Fruit fly (Drosophila melanogaster) whole organism, embryonic: ENCODE results near the gene mts.

ENCODE experiments used
- ATbp ChIP-seq: fragments of 200-800 bp; sonication (Bioruptor generic); optimal IDR thresholded peaks from 2 replicates; lab custom pipeline; 2017; ENCODE audit warnings: missing biosample characterization, mild to moderate bottlenecking, missing genetic modification characterization, missing genetic modification reagents
- C15 ChIP-seq: fragments of 200-800 bp; sonication (Bioruptor generic); IDR thresholded peaks from 3 replicates; pipeline ENCODE4 v1.3.6; 2022; ENCODE audit warnings: missing biosample characterization, missing genetic modification characterization
- CG1024 ChIP-seq: fragments of 200-800 bp; sonication (Bioruptor generic); IDR thresholded peaks from 2 replicates; pipeline ENCODE4 v1.3.6; 2022; ENCODE audit warnings: missing biosample characterization, missing genetic modification characterization
- CG10431 ChIP-seq: fragments of 200-800 bp; sonication (Bioruptor generic); optimal IDR thresholded peaks from 3 replicates; lab custom pipeline; 2018; ENCODE audit warnings: missing biosample characterization, mild to moderate bottlenecking, missing genetic modification characterization
- CG12219 ChIP-seq: fragments of 200-800 bp; sonication (Bioruptor generic); optimal IDR thresholded peaks from 3 replicates; lab custom pipeline; 2018; ENCODE audit warnings: missing biosample characterization, mild to moderate bottlenecking, missing genetic modification characterization
- CG17912 ChIP-seq: fragments of 200-800 bp; sonication (Bioruptor generic); optimal IDR thresholded peaks from 2 replicates; lab custom pipeline; 2018; ENCODE audit warnings: missing biosample characterization, mild to moderate bottlenecking, missing genetic modification characterization
- CG2678 ChIP-seq: fragments of 200-800 bp; sonication (Bioruptor generic); optimal IDR thresholded peaks from 3 replicates; lab custom pipeline; 2019; ENCODE audit warnings: missing biosample characterization, mild to moderate bottlenecking, missing genetic modification characterization, moderate library complexity
- CG31224 ChIP-seq: fragments of 200-800 bp; sonication (Bioruptor generic); IDR thresholded peaks from 2 replicates; pipeline ENCODE4 v1.3.6; 2022; ENCODE audit warnings: missing biosample characterization, missing genetic modification characterization
- CG31365 ChIP-seq: fragments of 200-800 bp; sonication (Bioruptor generic); optimal IDR thresholded peaks from 2 replicates; lab custom pipeline; 2018; ENCODE audit warnings: missing biosample characterization, mild to moderate bottlenecking, missing genetic modification characterization
- CG32772 ChIP-seq: fragments of 200-800 bp; sonication (Bioruptor generic); IDR thresholded peaks from 2 replicates; pipeline ENCODE4 v1.3.6; 2022; ENCODE audit warnings: missing biosample characterization, missing genetic modification characterization
- CG4404 ChIP-seq: fragments of 200-800 bp; sonication (Bioruptor generic); IDR thresholded peaks from 2 replicates; pipeline ENCODE4 v1.3.6; 2022; ENCODE audit warnings: missing biosample characterization, missing genetic modification characterization
- CG6791 ChIP-seq: fragments of 200-800 bp; sonication (Bioruptor generic); IDR thresholded peaks from 3 replicates; pipeline ENCODE4 v1.3.6; 2022; ENCODE audit warnings: missing biosample characterization, missing genetic modification characterization; ENCODE audit not compliant: partially characterized antibody
- CG7357 ChIP-seq: fragments of 200-800 bp; sonication (Bioruptor generic); IDR thresholded peaks from 3 replicates; pipeline ENCODE4 v1.3.6; 2022; ENCODE audit warnings: missing biosample characterization, missing genetic modification characterization
- CG7372 ChIP-seq: fragments of 200-800 bp; sonication (Bioruptor generic); IDR thresholded peaks from 2 replicates; pipeline ENCODE4 v1.3.6; 2022; ENCODE audit warnings: missing biosample characterization, missing genetic modification characterization
- CG7556 ChIP-seq: fragments of 200-800 bp; sonication (Bioruptor generic); optimal IDR thresholded peaks from 2 replicates; lab custom pipeline; 2017; ENCODE audit warnings: missing biosample characterization, mild to moderate bottlenecking, missing genetic modification characterization
- CG8924 ChIP-seq: fragments of 200-800 bp; optimal IDR thresholded peaks from 3 replicates; lab custom pipeline; 2019; ENCODE audit warnings: missing biosample characterization, mild to moderate bottlenecking, missing genetic modification characterization, moderate library complexity
- Dek ChIP-seq: fragments of 200-800 bp; sonication (Bioruptor generic); optimal IDR thresholded peaks from 3 replicates; lab custom pipeline; 2019; ENCODE audit warnings: missing biosample characterization, mild to moderate bottlenecking, missing genetic modification characterization, moderate library complexity
- Hmx ChIP-seq: fragments of 200-800 bp; sonication (Bioruptor generic); optimal IDR thresholded peaks from 2 replicates; lab custom pipeline; 2016; ENCODE audit warnings: missing biosample characterization, missing genetic modification characterization
- Hr78 ChIP-seq, 2 experiments: fragments of 200-800 bp in 1 of 2; fragments of >200 bp in 1 of 2; sonication (Bioruptor generic) in 1 of 2; optimal IDR thresholded peaks; 2 replicates each; lab custom pipeline; 2017 to 2019; ENCODE audit warnings: missing biosample characterization in 2 of 2, missing genetic modification characterization in 2 of 2, mild to moderate bottlenecking in 1 of 2, moderate library complexity in 1 of 2
- Nf-YC ChIP-seq: fragments of 200-800 bp; optimal IDR thresholded peaks from 3 replicates; lab custom pipeline; 2019; ENCODE audit warnings: missing biosample characterization, mild to moderate bottlenecking, missing genetic modification characterization, moderate library complexity
- Optix ChIP-seq: fragments of 200-800 bp; sonication (Bioruptor generic); IDR thresholded peaks from 3 replicates; pipeline ENCODE4 v1.3.6; 2022; ENCODE audit warnings: missing biosample characterization, missing genetic modification characterization
- Rx ChIP-seq: fragments of 200-800 bp; sonication (Bioruptor generic); IDR thresholded peaks from 2 replicates; pipeline ENCODE4 v1.3.6; 2022; ENCODE audit warnings: missing biosample characterization, missing genetic modification characterization
- Sox100B ChIP-seq: fragments of 200-800 bp; sonication (Bioruptor generic); optimal IDR thresholded peaks from 3 replicates; lab custom pipeline; 2018; ENCODE audit warnings: missing biosample characterization, mild to moderate bottlenecking, missing genetic modification characterization
- TFAM ChIP-seq: fragments of 200-800 bp; sonication (Bioruptor generic); optimal IDR thresholded peaks from 2 replicates; lab custom pipeline; 2017; ENCODE audit warnings: missing biosample characterization, missing genetic modification characterization, inconsistent platforms
- Tbp ChIP-seq: fragments of >200 bp; optimal IDR thresholded peaks from 2 replicates; lab custom pipeline; 2018; ENCODE audit warnings: missing biosample characterization, missing genetic modification characterization
- chif ChIP-seq, 2 experiments: fragments of 200-800 bp; sonication (Bioruptor generic); optimal IDR thresholded peaks; 3 replicates each; lab custom pipeline; 2016; ENCODE audit warnings: missing biosample characterization in 2 of 2, missing genetic modification characterization in 2 of 2
- da ChIP-seq: fragments of 200-800 bp; sonication (Bioruptor generic); optimal IDR thresholded peaks from 2 replicates; lab custom pipeline; 2016; ENCODE audit warnings: missing biosample characterization, missing genetic modification characterization
- dimm ChIP-seq: fragments of 200-800 bp; sonication (Bioruptor generic); IDR thresholded peaks from 2 replicates; pipeline ENCODE4 v1.3.6; 2022; ENCODE audit warnings: missing biosample characterization, missing genetic modification characterization
- disco-r ChIP-seq: fragments of 200-800 bp; sonication (Bioruptor generic); optimal IDR thresholded peaks from 2 replicates; lab custom pipeline; 2016; ENCODE audit warnings: missing biosample characterization, missing genetic modification characterization
- dm ChIP-seq: fragments of 200-800 bp; sonication (Bioruptor generic); optimal IDR thresholded peaks from 3 replicates; lab custom pipeline; 2016; ENCODE audit warnings: missing biosample characterization, missing genetic modification characterization
- dmrt99B ChIP-seq: fragments of 200-800 bp; sonication (Bioruptor generic); optimal IDR thresholded peaks from 2 replicates; lab custom pipeline; 2018; ENCODE audit warnings: missing biosample characterization, mild to moderate bottlenecking, missing genetic modification characterization, moderate library complexity
- fu2 ChIP-seq: fragments of 200-800 bp; sonication (Bioruptor generic); optimal IDR thresholded peaks from 2 replicates; lab custom pipeline; 2016; ENCODE audit warnings: missing biosample characterization, missing genetic modification characterization
- gsb ChIP-seq: fragments of 200-800 bp; sonication (Bioruptor generic); IDR thresholded peaks from 2 replicates; pipeline ENCODE4 v1.3.6; 2022; ENCODE audit warnings: missing biosample characterization, missing genetic modification characterization
- ham ChIP-seq: fragments of 200-800 bp; sonication (Bioruptor generic); IDR thresholded peaks from 2 replicates; pipeline ENCODE4 v1.3.6; 2022; ENCODE audit warnings: missing biosample characterization, missing genetic modification characterization
- hkb ChIP-seq, 2 experiments: fragments of 200-800 bp in 1 of 2; fragments of >200 bp in 1 of 2; sonication (Bioruptor generic) in 1 of 2; IDR thresholded peaks in 1 of 2; optimal IDR thresholded peaks in 1 of 2; 2 replicates each; pipeline versions ENCODE4 v1.3.6 to Lab custom; 2017 to 2022; ENCODE audit warnings: missing biosample characterization in 1 of 2, missing genetic modification characterization in 1 of 2
- jigr1 ChIP-seq: fragments of 200-800 bp; sonication (Bioruptor generic); IDR thresholded peaks from 3 replicates; pipeline ENCODE4 v1.3.6; 2022; ENCODE audit warnings: missing biosample characterization, missing genetic modification characterization
- odd ChIP-seq: fragments of 200-800 bp; sonication (Bioruptor generic); optimal IDR thresholded peaks from 2 replicates; lab custom pipeline; 2017; ENCODE audit warnings: missing biosample characterization, mild to moderate bottlenecking, missing genetic modification characterization
- prd ChIP-seq, 3 experiments: fragments of >200 bp in 2 of 3; fragments of 200-800 bp in 1 of 3; sonication (Bioruptor generic) in 1 of 3; optimal IDR thresholded peaks in 2 of 3; IDR thresholded peaks in 1 of 3; 2 replicates in 2 of 3; 3 replicates in 1 of 3; pipeline versions ENCODE4 v1.3.6 to Lab custom; 2017 to 2022; ENCODE audit warnings: missing biosample characterization in 1 of 3, missing genetic modification characterization in 1 of 3
- repo ChIP-seq: fragments of 200-800 bp; sonication (Bioruptor generic); optimal IDR thresholded peaks from 2 replicates; lab custom pipeline; 2016; ENCODE audit warnings: missing biosample characterization, missing genetic modification characterization
- schlank ChIP-seq: fragments of 200-800 bp; sonication (Bioruptor generic); optimal IDR thresholded peaks from 2 replicates; lab custom pipeline; 2018; ENCODE audit warnings: missing biosample characterization, mild to moderate bottlenecking, missing genetic modification characterization
- scrt ChIP-seq: fragments of 200-800 bp; sonication (Bioruptor generic); optimal IDR thresholded peaks from 2 replicates; lab custom pipeline; 2018; ENCODE audit warnings: missing biosample characterization, mild to moderate bottlenecking, missing genetic modification characterization, moderate library complexity
- sens ChIP-seq: fragments of 200-800 bp; sonication (Bioruptor generic); peaks from one replicate; lab custom pipeline; 2016; ENCODE audit warnings: missing biosample characterization, missing genetic modification characterization
- shn ChIP-seq: fragments of 200-800 bp; sonication (Bioruptor generic); optimal IDR thresholded peaks from 3 replicates; lab custom pipeline; 2016; ENCODE audit warnings: missing biosample characterization, missing genetic modification characterization
- stwl ChIP-seq: fragments of 200-800 bp; sonication (Bioruptor generic); optimal IDR thresholded peaks from 3 replicates; lab custom pipeline; 2018; ENCODE audit warnings: missing biosample characterization, mild to moderate bottlenecking, missing genetic modification characterization, moderate library complexity
- unpg ChIP-seq: fragments of 200-800 bp; sonication (Bioruptor generic); optimal IDR thresholded peaks from 3 replicates; lab custom pipeline; 2018; ENCODE audit warnings: missing biosample characterization, mild to moderate bottlenecking, missing genetic modification characterization, moderate library complexity
- vnd ChIP-seq: fragments of 200-800 bp; sonication (Bioruptor generic); IDR thresholded peaks from 3 replicates; pipeline ENCODE4 v1.3.6; 2022; ENCODE audit warnings: missing biosample characterization, missing genetic modification characterization; ENCODE audit not compliant: partially characterized antibody
- yki ChIP-seq: fragments of >200 bp; optimal IDR thresholded peaks from 3 replicates; lab custom pipeline; 2018
- zfh1 ChIP-seq: fragments of 200-800 bp; sonication (Bioruptor generic); IDR thresholded peaks from 3 replicates; pipeline ENCODE4 v1.3.6; 2022; ENCODE audit warnings: missing biosample characterization, missing genetic modification characterization
- zfh2 ChIP-seq: fragments of 200-800 bp; sonication (Bioruptor generic); optimal IDR thresholded peaks from 2 replicates; lab custom pipeline; 2016; ENCODE audit warnings: missing biosample characterization, missing genetic modification characterization

mts gene

DNA sequence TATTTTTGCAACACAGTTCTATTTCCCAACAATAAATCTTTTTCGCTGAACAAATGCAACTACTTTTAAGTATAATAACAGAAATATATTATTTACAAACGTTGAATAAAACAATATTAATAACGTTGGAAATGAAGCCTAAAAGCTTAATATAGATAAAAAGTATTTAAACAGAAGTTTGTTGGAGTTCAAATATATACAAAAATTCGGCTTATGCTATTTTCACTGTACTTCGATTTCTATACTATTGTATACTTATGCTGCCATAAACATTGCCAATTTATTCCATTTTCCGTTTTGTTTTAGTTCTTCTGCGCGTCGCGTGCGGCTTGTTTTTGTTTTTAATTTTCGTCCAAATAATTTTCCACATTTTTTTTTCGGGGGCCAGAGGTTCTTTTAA, 6.6 kb upstream of the mts start, which contains the start of gene CG7115:
TSS of gene CG7115 (plus strand) at position 301 of the 400 bp plus-strand sequence.
- no peak for TF ChIP-seq C15 (GFP tag; lab: Robert Waterston, UW)
- TF ChIP-seq odd (GFP tag; lab: Kevin White, UChicago), result no peak
- TF ChIP-seq hkb (optimal IDR thresholded peaks at IDR 0.05; lab: Kevin White, UChicago), result no peak
- TF ChIP-seq hkb (GFP tag; IDR thresholded peaks at IDR 0.05; lab: Robert Waterston, UW), result no peak
- no peak for TF ChIP-seq gsb (GFP tag; lab: Robert Waterston, UW)
- no peak for TF ChIP-seq fu2 (GFP tag; lab: Kevin White, UChicago)
- no peak for TF ChIP-seq ham (GFP tag; lab: Robert Waterston, UW)
- TF ChIP-seq dm (GFP tag; lab: Kevin White, UChicago), result no peak
- no peak for TF ChIP-seq ATbp (GFP tag; lab: Kevin White, UChicago)
- TF ChIP-seq schlank, result no peak
- TF ChIP-seq TFAM (GFP tag; lab: Kevin White, UChicago), result no peak
- TF ChIP-seq Hr78 (GFP tag; optimal IDR thresholded peaks at IDR 0.05; lab: Kevin White, UChicago), result no peak
- no peak for TF ChIP-seq Dek (tag; lab: Kevin White, UChicago)
- TF ChIP-seq yki, result no peak
- no peak for TF ChIP-seq CG7556 (GFP tag; lab: Kevin White, UChicago)
- no peak for TF ChIP-seq CG31365 (tag; lab: Kevin White, UChicago)
- no peak for TF ChIP-seq CG17912 (GFP tag; lab: Kevin White, UChicago)

dm6 chr2L:7821279-7821848, 6.1 kb upstream of the mts start:
- TF ChIP-seq CG2678 (tag; lab: Kevin White, UChicago) (no peak), CG31224 (GFP tag; lab: Robert Waterston, UW) (no peak), stwl (peak; percentile 89), zfh2 (peak; percentile 71), dimm (GFP tag; lab: Robert Waterston, UW) (no peak), prd (optimal IDR thresholded peaks at IDR 0.05; lab: Kevin White, UChicago) (no peak), prd (GFP tag; IDR thresholded peaks at IDR 0.05; lab: Robert Waterston, UW) (peak; percentile 62), CG7372 (GFP tag; lab: Robert Waterston, UW) (peak; percentile 32; the same call in 1 of the 2 replicates), CG12219 (peak; percentile 10), chif (GFP tag; optimal IDR thresholded peaks at IDR 0.05; lab: Kevin White, UChicago) (peak; percentile 1 to 44), Nf-YC (peak; percentile 61), dmrt99B (tag; lab: Kevin White, UChicago) (no peak), unpg (GFP tag; lab: Kevin White, UChicago) (peak; percentile 55), Sox100B (GFP tag; lab: Kevin White, UChicago) (peak; percentile 37), CG4404 (no peak), CG32772 (GFP tag; lab: Robert Waterston, UW) (peak; percentile 23; the same call in 1 of the 2 replicates), CG7357 (no peak), CG10431 (GFP tag; lab: Kevin White, UChicago) (no peak), Tbp (GFP tag; lab: Kevin White, UChicago) (no peak), CG6791 (GFP tag; lab: Robert Waterston, UW) (peak; percentile 90), vnd (peak; percentile 79), scrt (GFP tag; lab: Kevin White, UChicago) (peak; percentile 79), Hmx (GFP tag; lab: Kevin White, UChicago) (no peak), shn (GFP tag; lab: Kevin White, UChicago) (peak; percentile 46), Rx (no peak), CG1024 (0 out of 2 replicates have a peak, but pooled peaks have one; percentile 3), jigr1 (GFP tag; lab: Robert Waterston, UW) (no peak), CG8924 (peak; percentile 50), da (no peak), zfh1 (GFP tag; lab: Robert Waterston, UW) (peak; percentile 60; the same call in 2 of the 3 replicates), disco-r (no peak), repo (peak; percentile 71), sens (GFP tag; lab: Kevin White, UChicago) (peak; percentile 93), Optix (GFP tag; lab: Robert Waterston, UW) (peak; percentile 36; the same call in 1 of the 3 replicates)
